Worm (Caenorhabditis elegans) whole organism, midembryonic: ENCODE results near the gene srd-34.

Experiments used
- cog-1 ChIP-seq: sonication (generic microtip); optimal IDR thresholded peaks from 2 replicates; lab custom pipeline; 2016; ENCODE audit warnings: missing genetic modification characterization, missing compliant biosample characterization
- flt-1 ChIP-seq: fragments of 200-800 bp; sonication (Bioruptor generic); IDR thresholded peaks from 2 replicates; pipeline ENCODE4 v1.3.6; 2022; ENCODE audit warnings: missing genetic modification characterization, missing compliant biosample characterization
- med-1 ChIP-seq: sonication (generic microtip); optimal IDR thresholded peaks from 2 replicates; lab custom pipeline; 2017; ENCODE audit warnings: missing genetic modification characterization, mild to moderate bottlenecking, missing compliant biosample characterization, antibody characterized with exemption, missing genetic modification reagents; ENCODE audit not compliant: insufficient read depth
- ref-1 ChIP-seq: fragments of 200-800 bp; sonication (Bioruptor generic); conservative IDR thresholded peaks from 2 replicates; pipeline ENCODE4 v1.3.6; 2022; ENCODE audit warnings: missing genetic modification reagents, missing genetic modification characterization, missing compliant biosample characterization
- tab-1 ChIP-seq: fragments of 200-800 bp; sonication (Bioruptor generic); IDR thresholded peaks from 2 replicates; pipeline ENCODE4 v1.3.6; 2022; ENCODE audit warnings: missing genetic modification characterization, missing compliant biosample characterization
- ztf-23 ChIP-seq: fragments of 200-800 bp; sonication (Bioruptor generic); IDR thresholded peaks from 2 replicates; pipeline ENCODE4 v1.3.6; 2022; ENCODE audit warnings: missing genetic modification reagents, missing genetic modification characterization, missing compliant biosample characterization

- TF ChIP-seq flt-1 (GFP tag; lab: Robert Waterston, UW), result no peak
- no peak for TF ChIP-seq med-1 (GFP tag; lab: Kevin White, UChicago)
- no peak for TF ChIP-seq tab-1 (GFP tag; lab: Robert Waterston, UW)
- no peak for TF ChIP-seq ztf-23 (GFP tag; lab: Robert Waterston, UW)
- no peak for TF ChIP-seq ref-1
- no peak for TF ChIP-seq cog-1 (tag; lab: Kevin White, UChicago)
Measured at ce11 chrV:10588694-10589093, 39.8 kb upstream of the srd-34 start, which contains the start of gene srg-32.
